Worm (Caenorhabditis elegans) whole organism, L4 larva: Measurements from ENCODE around the gene str-60.
A peak's percentile ranks its signal among the peaks of the same experiment; 100 is the strongest.
"Not testable (repeated sequence)": the region's sequence is repeated elsewhere in the genome, so short reads cannot be mapped to it uniquely, and the experiment has no call there.

Experiments used
- D1046.2 ChIP-seq: fragments of 200-800 bp; sonication (Bioruptor generic); IDR thresholded peaks from 2 replicates; pipeline ENCODE4 v1.3.6; 2022; ENCODE audit warnings: missing genetic modification characterization, missing compliant biosample characterization
- F26F4.8 ChIP-seq: fragments of 200-800 bp; sonication (Bioruptor generic); conservative IDR thresholded peaks from 2 replicates; pipeline ENCODE4 v1.3.6; 2022; ENCODE audit warnings: missing genetic modification characterization, missing compliant biosample characterization
- F49E8.2 ChIP-seq: sonication (generic microtip); optimal IDR thresholded peaks from 2 replicates; lab custom pipeline; 2016; ENCODE audit warnings: missing compliant biosample characterization, mild to moderate bottlenecking, missing genetic modification characterization, borderline replicate concordance
- Y105C5A.15 ChIP-seq: fragments of 200-800 bp; sonication (Bioruptor generic); IDR thresholded peaks from 2 replicates; pipeline ENCODE4 v1.3.6; 2022; ENCODE audit warnings: missing genetic modification characterization, missing compliant biosample characterization
- Y75B8A.6 ChIP-seq: fragments of 200-800 bp; sonication (Bioruptor generic); IDR thresholded peaks from 2 replicates; pipeline ENCODE4 v1.3.6; 2022; ENCODE audit warnings: missing genetic modification reagents, missing genetic modification characterization, missing compliant biosample characterization
- ZK546.5 ChIP-seq, 2 experiments: sonication (generic microtip); optimal IDR thresholded peaks; 2 replicates each; lab custom pipeline; 2017; ENCODE audit warnings: missing biosample characterization in 2 of 2, missing genetic modification characterization in 2 of 2
- aly-2 ChIP-seq: sonication (generic microtip); optimal IDR thresholded peaks from 2 replicates; lab custom pipeline; 2018; ENCODE audit warnings: missing biosample characterization, missing genetic modification characterization
- attf-4 ChIP-seq: sonication (generic microtip); optimal IDR thresholded peaks from 3 replicates; lab custom pipeline; 2017; ENCODE audit warnings: missing biosample characterization, missing genetic modification characterization
- ceh-20 ChIP-seq: fragments of 200-800 bp; sonication (Bioruptor generic); IDR thresholded peaks from 2 replicates; pipeline ENCODE4 v1.3.6; 2022; ENCODE audit warnings: missing genetic modification reagents, missing genetic modification characterization, missing compliant biosample characterization
- daf-16 ChIP-seq, 3 experiments: sonication (generic microtip); optimal IDR thresholded peaks; 2 replicates each; lab custom pipeline; 2016 to 2017; ENCODE audit warnings: missing genetic modification characterization in 3 of 3, missing genetic modification reagents in 3 of 3, mild to moderate bottlenecking in 2 of 3, missing compliant biosample characterization in 2 of 3, missing biosample characterization in 1 of 3, moderate library complexity in 1 of 3
- daf-19 ChIP-seq: fragments of 200-800 bp; sonication (Bioruptor generic); conservative IDR thresholded peaks from 2 replicates; pipeline ENCODE4 v1.3.6; 2022; ENCODE audit warnings: missing genetic modification characterization, missing compliant biosample characterization
- dmd-6 ChIP-seq: fragments of 200-800 bp; sonication (Bioruptor generic); IDR thresholded peaks from 2 replicates; pipeline ENCODE4 v1.3.6; 2022; ENCODE audit warnings: missing genetic modification reagents, missing genetic modification characterization, missing compliant biosample characterization
- fos-1 ChIP-seq: fragments of 150-350 bp; optimal IDR thresholded peaks from 2 replicates; lab custom pipeline; 2014; ENCODE audit warnings: missing biosample characterization, missing genetic modification characterization
- gei-8 ChIP-seq: fragments of 200-800 bp; sonication (Bioruptor generic); optimal IDR thresholded peaks from 2 replicates; lab custom pipeline; 2018; ENCODE audit warnings: mild to moderate bottlenecking, missing genetic modification characterization, missing compliant biosample characterization
- hlh-30 ChIP-seq: sonication (generic microtip); optimal IDR thresholded peaks from 2 replicates; lab custom pipeline; 2017; ENCODE audit warnings: antibody characterized with exemption, mild to moderate bottlenecking, missing genetic modification characterization, missing compliant biosample characterization; ENCODE audit not compliant: insufficient read depth
- lim-7 ChIP-seq: fragments of 200-800 bp; sonication (Bioruptor generic); IDR thresholded peaks from 2 replicates; pipeline ENCODE4 v1.3.6; 2022; ENCODE audit warnings: missing genetic modification characterization, missing compliant biosample characterization
- lin-29 ChIP-seq: fragments of 200-800 bp; sonication (Bioruptor generic); IDR thresholded peaks from 2 replicates; pipeline ENCODE4 v1.3.6; 2022; ENCODE audit warnings: missing genetic modification reagents, missing genetic modification characterization, missing compliant biosample characterization
- lir-3 ChIP-seq: sonication (generic microtip); optimal IDR thresholded peaks from 2 replicates; lab custom pipeline; 2016; ENCODE audit warnings: mild to moderate bottlenecking, missing genetic modification characterization, missing compliant biosample characterization
- madf-5 ChIP-seq, 2 experiments: fragments of 200-800 bp; sonication (Bioruptor generic); IDR thresholded peaks; 2 replicates each; pipeline ENCODE4 v1.3.6; 2022; ENCODE audit warnings: missing compliant biosample characterization in 2 of 2, missing genetic modification characterization in 2 of 2
- mdl-1 ChIP-seq, 2 experiments: fragments of 150-350 bp in 1 of 2; sonication (generic microtip) in 1 of 2; optimal IDR thresholded peaks; 2 replicates each; lab custom pipeline; 2014 to 2017; ENCODE audit warnings: missing biosample characterization in 2 of 2, missing genetic modification characterization in 2 of 2
- mxl-3 ChIP-seq: fragments of 200-800 bp; sonication (Bioruptor generic); optimal IDR thresholded peaks from 2 replicates; lab custom pipeline; 2018; ENCODE audit warnings: mild to moderate bottlenecking, missing genetic modification characterization, missing compliant biosample characterization
- nhr-10 ChIP-seq: fragments of 150-350 bp; optimal IDR thresholded peaks from 2 replicates; lab custom pipeline; 2014; ENCODE audit warnings: missing biosample characterization, missing genetic modification characterization
- nhr-102 ChIP-seq: sonication (generic microtip); optimal IDR thresholded peaks from 2 replicates; lab custom pipeline; 2016; ENCODE audit warnings: mild to moderate bottlenecking, missing genetic modification characterization, moderate library complexity, missing compliant biosample characterization
- nhr-237 ChIP-seq: sonication (generic microtip); optimal IDR thresholded peaks from 2 replicates; lab custom pipeline; 2017; ENCODE audit warnings: missing biosample characterization, missing genetic modification characterization
- nhr-25 ChIP-seq: sonication (generic microtip); optimal IDR thresholded peaks from 2 replicates; lab custom pipeline; 2017; ENCODE audit warnings: missing genetic modification characterization, mild to moderate bottlenecking, missing compliant biosample characterization, antibody characterized with exemption, moderate library complexity, borderline replicate concordance; ENCODE audit not compliant: insufficient read depth
- nhr-28 ChIP-seq: fragments of 150-350 bp; optimal IDR thresholded peaks from 2 replicates; lab custom pipeline; 2014; ENCODE audit warnings: missing biosample characterization, missing genetic modification characterization
- nhr-42 ChIP-seq: fragments of 200-800 bp; sonication (Bioruptor generic); IDR thresholded peaks from 2 replicates; pipeline ENCODE4 v1.3.6; 2022; ENCODE audit warnings: missing genetic modification characterization, missing compliant biosample characterization
- nhr-48 ChIP-seq: sonication (generic microtip); optimal IDR thresholded peaks from 2 replicates; lab custom pipeline; 2016; ENCODE audit warnings: mild to moderate bottlenecking, missing genetic modification characterization, missing compliant biosample characterization
- nhr-77 ChIP-seq: fragments of 150-350 bp; optimal IDR thresholded peaks from 2 replicates; lab custom pipeline; 2014; ENCODE audit warnings: missing biosample characterization, missing genetic modification characterization
- pha-4 ChIP-seq, 2 experiments: fragments of 150-350 bp in 1 of 2; fragments of 200-800 bp in 1 of 2; sonication (Bioruptor generic) in 1 of 2; IDR thresholded peaks in 1 of 2; optimal IDR thresholded peaks in 1 of 2; 2 replicates each; pipeline versions ENCODE4 v1.3.6 to Lab custom; 2014 to 2022; ENCODE audit warnings: missing genetic modification characterization in 2 of 2, missing genetic modification reagents in 2 of 2, missing biosample characterization in 1 of 2, missing compliant biosample characterization in 1 of 2
- rbr-2 ChIP-seq: sonication (generic microtip); optimal IDR thresholded peaks from 2 replicates; lab custom pipeline; 2016; ENCODE audit warnings: missing genotype, missing genetic modification characterization, missing compliant biosample characterization
- saeg-2 ChIP-seq: fragments of 200-800 bp; sonication (Bioruptor generic); IDR thresholded peaks from 2 replicates; pipeline ENCODE4 v1.3.6; 2022; ENCODE audit warnings: missing genetic modification reagents, missing genetic modification characterization, missing compliant biosample characterization
- unc-39 ChIP-seq: sonication (generic microtip); optimal IDR thresholded peaks from 2 replicates; lab custom pipeline; 2017; ENCODE audit warnings: missing biosample characterization, missing genetic modification characterization
- zag-1 ChIP-seq: fragments of 150-350 bp; optimal IDR thresholded peaks from 2 replicates; lab custom pipeline; 2014; ENCODE audit warnings: missing biosample characterization, missing genetic modification characterization
- zip-11 ChIP-seq: fragments of 200-800 bp; sonication (Bioruptor generic); IDR thresholded peaks from 2 replicates; pipeline ENCODE4 v1.3.6; 2022; ENCODE audit warnings: missing genetic modification characterization, missing compliant biosample characterization
- ztf-7 ChIP-seq: fragments of 150-350 bp; optimal IDR thresholded peaks from 2 replicates; lab custom pipeline; 2014; ENCODE audit warnings: missing biosample characterization, missing genetic modification characterization

Gene str-60

DNA sequence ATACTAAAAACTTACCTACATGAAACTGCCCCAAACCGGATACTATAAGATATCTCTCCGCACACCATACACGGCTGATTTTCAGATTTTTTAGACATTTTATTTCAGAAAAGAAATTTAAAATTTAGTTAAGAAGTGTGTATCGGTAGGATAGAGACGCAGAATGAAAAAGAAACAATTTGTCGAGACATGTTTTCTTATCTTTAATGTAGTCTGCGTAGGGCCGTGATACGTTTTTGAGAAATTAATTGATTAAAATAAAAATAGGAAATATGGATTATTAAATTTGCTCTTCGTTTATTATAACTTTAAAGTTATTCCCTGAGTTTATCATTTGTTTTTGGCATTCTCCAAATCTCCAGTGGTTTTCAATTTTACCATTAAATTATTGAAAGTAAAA, 26.5 kb downstream of the str-60 start, which contains the start of gene nhr-108:
nhr-108 (minus strand) TSS at position 166 of the 400 bp plus-strand sequence.
- TF ChIP-seq aly-2 (tag; lab: Kevin White, UChicago) (no peak), gei-8 (GFP tag; lab: Kevin White, UChicago) (no peak), lin-29 (GFP tag; lab: Robert Waterston, UW) (no peak), nhr-77 (tag; lab: Kevin White, UChicago) (peak; percentile 68), daf-19 (GFP tag; lab: Robert Waterston, UW) (no peak), pha-4 (GFP tag; IDR thresholded peaks at IDR 0.05; lab: Robert Waterston, UW) (no peak), pha-4 (tag; optimal IDR thresholded peaks at IDR 0.05; lab: Kevin White, UChicago) (no peak), zag-1 (no peak), rbr-2 (no peak), nhr-10 (no peak), Y75B8A.6 (GFP tag; lab: Robert Waterston, UW) (no peak), nhr-28 (tag; lab: Kevin White, UChicago) (peak; percentile 87), daf-16 (GFP tag; optimal IDR thresholded peaks at IDR 0.05; lab: Kevin White, UChicago) (no peak), daf-16 (tag; optimal IDR thresholded peaks at IDR 0.05; lab: Kevin White, UChicago) (peak; percentile 39), nhr-25 (no peak), nhr-102 (no peak), ZK546.5 (tag; optimal IDR thresholded peaks at IDR 0.05; lab: Kevin White, UChicago) (no peak)

DNA sequence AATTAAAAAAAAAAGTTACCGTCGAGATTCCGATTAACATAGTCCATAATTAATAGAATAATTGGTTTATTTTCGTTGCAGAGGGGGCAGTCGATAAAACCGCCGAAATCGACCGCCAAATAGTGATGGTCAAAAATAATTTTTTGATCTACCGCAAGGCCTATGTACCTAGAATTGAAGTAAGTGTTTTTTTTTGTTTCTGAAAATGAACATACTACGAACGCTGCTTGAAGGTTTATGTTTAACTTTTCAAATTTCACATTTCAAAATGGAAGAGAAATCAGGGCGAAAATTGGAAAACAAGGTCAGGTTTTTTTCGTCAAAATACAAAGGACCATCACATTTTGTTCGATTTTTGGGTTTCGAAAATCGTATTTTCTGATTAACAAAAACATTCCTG, 30.5 kb downstream of the str-60 start, which contains the start of gene pzf-1:
pzf-1 (minus strand) TSS at position 101 of the 400 bp plus-strand sequence.
- TF ChIP-seq hlh-30 (tag; lab: Kevin White, UChicago) (no peak), F26F4.8 (GFP tag; lab: Robert Waterston, UW) (no peak)

DNA sequence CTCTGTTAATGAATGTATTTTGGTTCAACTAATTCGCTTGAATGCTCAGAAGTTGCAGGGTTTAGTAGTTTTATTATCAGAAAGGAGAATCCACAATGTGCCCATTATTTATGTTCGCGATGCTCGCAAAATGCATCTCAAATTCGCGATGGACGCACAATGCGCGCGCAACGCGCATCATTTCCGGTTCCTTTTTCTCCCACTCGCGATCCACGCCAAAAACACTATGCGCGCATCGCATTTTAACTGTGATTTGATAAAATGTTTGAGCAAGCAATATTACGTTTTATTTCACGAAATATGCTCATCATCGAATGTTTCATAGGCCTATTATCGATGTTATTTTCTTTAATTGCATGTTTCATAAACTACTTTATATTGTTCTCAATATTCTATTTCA, 32.1 kb downstream of the str-60 start, which contains the start of gene srbc-77:
srbc-77 (plus strand) TSS at position 301 of the 400 bp plus-strand sequence.
- not testable (repeated sequence) for TF ChIP-seq ZK546.5 (tag; optimal IDR thresholded peaks at IDR 0.05; lab: Kevin White, UChicago); mdl-1 (tag; optimal IDR thresholded peaks at IDR 0.05; lab: Kevin White, UChicago); nhr-237 (tag; lab: Kevin White, UChicago)

DNA sequence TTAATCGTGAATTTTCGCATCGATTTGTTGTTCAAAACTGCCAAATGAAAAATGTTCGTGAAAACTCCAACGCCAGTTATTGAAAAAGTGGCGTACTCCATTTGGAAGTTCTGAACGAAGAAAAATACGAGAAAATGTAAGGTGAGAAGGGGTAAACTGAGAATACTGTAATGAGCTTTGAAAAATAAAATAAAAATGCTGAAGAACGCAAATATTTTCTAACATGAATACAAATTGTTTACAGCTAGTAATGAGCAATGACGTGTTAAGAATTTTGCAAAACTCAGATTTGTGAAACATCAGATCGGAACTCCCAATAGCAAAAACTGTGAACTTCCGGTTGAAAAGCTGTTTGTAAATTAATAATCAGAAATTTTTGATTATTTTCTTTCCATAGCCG, 34.6 kb downstream of the str-60 start, which contains the start of gene srw-26:
srw-26 (minus strand) TSS at position 101 of the 400 bp plus-strand sequence.
- TF ChIP-seq Y105C5A.15 (GFP tag; lab: Robert Waterston, UW): no peak
- no peak for TF ChIP-seq lir-3 (tag; lab: Kevin White, UChicago)
- no peak for TF ChIP-seq saeg-2 (GFP tag; lab: Robert Waterston, UW)
- TF ChIP-seq F49E8.2 (tag; lab: Kevin White, UChicago): no peak
- no peak for TF ChIP-seq ztf-7 (tag; lab: Kevin White, UChicago)
- TF ChIP-seq nhr-48 (tag; lab: Kevin White, UChicago): no peak
- TF ChIP-seq D1046.2 (GFP tag; lab: Robert Waterston, UW): no peak
- no peak for TF ChIP-seq lim-7 (GFP tag; lab: Robert Waterston, UW)
- TF ChIP-seq nhr-42 (GFP tag; lab: Robert Waterston, UW): no peak
- no peak for TF ChIP-seq fos-1 (tag; lab: Kevin White, UChicago)
- TF ChIP-seq unc-39 (tag; lab: Kevin White, UChicago): no peak
- no peak for TF ChIP-seq zip-11
- TF ChIP-seq madf-5 (GFP tag; IDR thresholded peaks at IDR 0.05; lab: Robert Waterston, UW): no peak
- no peak for TF ChIP-seq attf-4 (tag; lab: Kevin White, UChicago)
- no peak for TF ChIP-seq nhr-237 (tag; lab: Kevin White, UChicago)
- TF ChIP-seq dmd-6 (GFP tag; lab: Robert Waterston, UW): no peak
- TF ChIP-seq mxl-3 (GFP tag; lab: Kevin White, UChicago): no peak
- no peak for TF ChIP-seq ceh-20
